Worm (Caenorhabditis elegans) whole organism, midembryonic: ENCODE data around the gene wdr-48.

Source experiments
- flt-1 ChIP-seq: fragments of 200-800 bp; sonication (Bioruptor generic); IDR thresholded peaks from 2 replicates; pipeline ENCODE4 v1.3.6; 2022; ENCODE audit warnings: missing genetic modification characterization, missing compliant biosample characterization
- med-1 ChIP-seq: sonication (generic microtip); optimal IDR thresholded peaks from 2 replicates; lab custom pipeline; 2017; ENCODE audit warnings: missing genetic modification characterization, mild to moderate bottlenecking, missing compliant biosample characterization, antibody characterized with exemption, missing genetic modification reagents; ENCODE audit not compliant: insufficient read depth

ce11 chrIII:4552872-4553271 is 25.8 kb upstream of the wdr-48 start:
- TF ChIP-seq flt-1 (GFP tag; lab: Robert Waterston, UW) = no peak
- no peak for TF ChIP-seq med-1 (GFP tag; lab: Kevin White, UChicago)
